Fruit fly (Drosophila melanogaster): ENCODE results near the gene CG32284.
A peak's percentile ranks its signal among the peaks of the same experiment; 100 is the strongest.

CG32284 gene

DNA sequence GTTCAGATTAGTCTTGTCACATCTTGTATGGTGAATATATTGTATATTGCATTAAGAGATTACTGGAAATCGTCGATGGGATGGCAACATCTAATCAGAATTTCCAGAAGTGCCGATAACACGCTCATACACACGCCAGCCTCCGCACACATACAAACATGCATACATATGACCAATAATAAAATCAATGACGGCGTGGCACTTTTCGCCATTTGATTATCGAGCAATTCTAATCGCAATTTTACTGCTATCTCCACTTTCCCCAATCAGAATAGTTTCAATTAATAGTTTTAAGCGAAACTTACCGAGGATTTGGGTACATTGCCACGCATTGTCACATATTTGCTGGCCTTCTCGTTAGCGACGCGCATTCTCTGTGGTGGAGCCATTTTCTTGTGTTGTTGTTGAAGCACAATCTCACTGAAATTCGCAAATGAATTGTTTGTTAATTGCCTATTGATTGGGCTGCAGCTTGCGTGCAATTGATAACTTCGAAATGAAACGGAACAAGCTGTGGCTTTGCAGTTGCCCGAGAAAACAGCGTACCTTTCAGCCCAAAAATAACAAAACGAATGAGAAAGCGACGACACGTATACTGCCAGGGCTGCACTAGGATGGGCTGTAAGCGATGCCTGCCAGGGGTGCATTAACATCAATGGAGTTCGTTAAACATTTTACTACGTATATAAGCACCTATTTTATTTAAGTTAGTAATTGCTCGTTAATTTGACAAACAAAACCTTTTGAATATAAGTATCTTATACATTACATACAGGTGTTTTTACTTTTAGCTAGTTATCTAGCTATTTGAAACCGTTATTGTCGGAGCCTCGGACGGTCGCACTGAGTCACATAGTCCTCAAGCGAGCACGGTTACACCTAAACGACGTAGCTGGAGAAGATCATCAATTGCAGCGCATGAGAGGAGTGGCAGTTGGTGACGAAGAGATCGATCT, 12.3 kb downstream of the CG32284 start, which contains the start of the genes CG32276 and gry (continued):
- peak; percentile 85 for TF ChIP-seq CG4424 (GFP tag; optimal IDR thresholded peaks at IDR 0.05)
- TF ChIP-seq CG11560 (tag; IDR thresholded peaks at IDR 0.05) = no peak
- peak; percentile 23; the same call in 1 of the 3 replicates for TF ChIP-seq CG14050 (GFP tag; IDR thresholded peaks at IDR 0.05)
- TF ChIP-seq zfh1 (GFP tag; IDR thresholded peaks at IDR 0.05) = peak; percentile 67; the same call in 2 of the 3 replicates
- TF ChIP-seq CG32767 (GFP tag; IDR thresholded peaks at IDR 0.05) = peak; percentile 64
- TF ChIP-seq lola (GFP tag; optimal IDR thresholded peaks at IDR 0.05) = peak in 1 of 3 experiments; percentile 71
- peak; percentile 73 for TF ChIP-seq CG34422 (GFP tag; IDR thresholded peaks at IDR 0.05)
- TF ChIP-seq CG3847 (GFP tag; IDR thresholded peaks at IDR 0.05) = peak; percentile 83
- TF ChIP-seq NC2β (GFP tag; optimal IDR thresholded peaks at IDR 0.05) = peak; percentile 84
- TF ChIP-seq h (optimal IDR thresholded peaks at IDR 0.05) = no peak
- peak; percentile 62 for TF ChIP-seq Poxn (GFP tag; IDR thresholded peaks at IDR 0.05)
- peak; percentile 67 for TF ChIP-seq CG1233 (GFP tag; optimal IDR thresholded peaks at IDR 0.05)
- peak; percentile 43; the same call in 1 of the 2 replicates for TF ChIP-seq CG10959 (GFP tag; IDR thresholded peaks at IDR 0.05)
- no peak for TF ChIP-seq Mrtf (GFP tag; IDR thresholded peaks at IDR 0.05)
- TF ChIP-seq CG13123 (GFP tag; optimal IDR thresholded peaks at IDR 0.05) = peak; percentile 54
- peak; percentile 73 for TF ChIP-seq NfI (GFP tag; optimal IDR thresholded peaks at IDR 0.05)
- peak; percentile 77 for TF ChIP-seq chn (GFP tag; optimal IDR thresholded peaks at IDR 0.05)
- TF ChIP-seq ftz-f1 (GFP tag; optimal IDR thresholded peaks at IDR 0.05) = peak; percentile 83
- TF ChIP-seq CG16813 (GFP tag; IDR thresholded peaks at IDR 0.05; ENCODE audit: partially characterized antibody) = peak; percentile 50; the same call in 2 of the 3 replicates
- peak; percentile 54 for TF ChIP-seq HLH3B (GFP tag; IDR thresholded peaks at IDR 0.05)
- TF ChIP-seq CG11247 (GFP tag; IDR thresholded peaks at IDR 0.05) = peak; percentile 54
- peak; percentile 67 for TF ChIP-seq CrebB (tag; optimal IDR thresholded peaks at IDR 0.05)
- peak; percentile 77 for TF ChIP-seq Sry-δ (GFP tag; optimal IDR thresholded peaks at IDR 0.05)
- TF ChIP-seq E2f2 (GFP tag; IDR thresholded peaks at IDR 0.05) = peak; percentile 53
- TF ChIP-seq CG6654 (GFP tag; optimal IDR thresholded peaks at IDR 0.05) = no peak
- no peak for TF ChIP-seq CG14860 (GFP tag; IDR thresholded peaks at IDR 0.05; ENCODE audit: partially characterized antibody)
- no peak for TF ChIP-seq CG8290 (GFP tag; optimal IDR thresholded peaks at IDR 0.05)
- TF ChIP-seq CG8290 (tag; optimal IDR thresholded peaks at IDR 0.05) = peak in 1 of 2 experiments; percentile 15
- TF ChIP-seq CG6854 (GFP tag; optimal IDR thresholded peaks at IDR 0.05) = peak; percentile 29
- TF ChIP-seq ara (GFP tag; IDR thresholded peaks at IDR 0.05) = peak; percentile 46; the same call in 1 of the 2 replicates
- TF ChIP-seq CG11398 (GFP tag; optimal IDR thresholded peaks at IDR 0.05) = no peak
- no peak for TF ChIP-seq gem (tag; optimal IDR thresholded peaks at IDR 0.05)
- no peak for TF ChIP-seq sna (GFP tag; IDR thresholded peaks at IDR 0.05; ENCODE audit: partially characterized antibody)
- TF ChIP-seq sqz (GFP tag; optimal IDR thresholded peaks at IDR 0.05) = no peak
- TF ChIP-seq Hand (GFP tag; optimal IDR thresholded peaks at IDR 0.05) = no peak
- TF ChIP-seq hkb (optimal IDR thresholded peaks at IDR 0.05) = peak; percentile 33
- peak; percentile 65 for TF ChIP-seq hkb (GFP tag; IDR thresholded peaks at IDR 0.05)
- peak; percentile 40 for TF ChIP-seq CG8281 (tag; optimal IDR thresholded peaks at IDR 0.05)
- TF ChIP-seq CG33557 (GFP tag; optimal IDR thresholded peaks at IDR 0.05) = peak; percentile 54
- peak; percentile 93 for TF ChIP-seq HmgZ (tag; optimal IDR thresholded peaks at IDR 0.05)
- peak; percentile 46 for TF ChIP-seq ssp (GFP tag; IDR thresholded peaks at IDR 0.05)
- no peak for TF ChIP-seq CG31365 (tag; optimal IDR thresholded peaks at IDR 0.05)
- no peak for TF ChIP-seq NC2α (GFP tag; optimal IDR thresholded peaks at IDR 0.05)
- no peak for TF ChIP-seq unc-4 (GFP tag; IDR thresholded peaks at IDR 0.05; ENCODE audit: partially characterized antibody)
- no peak for TF ChIP-seq bowl (GFP tag; IDR thresholded peaks at IDR 0.05)
- peak; percentile 55 for TF ChIP-seq Ssrp (tag; optimal IDR thresholded peaks at IDR 0.05)
- TF ChIP-seq Nf-YA (GFP tag; IDR thresholded peaks at IDR 0.05) = no peak
- peak; percentile 62; the same call in 1 of the 2 replicates for TF ChIP-seq sisA (GFP tag; IDR thresholded peaks at IDR 0.05)
- TF ChIP-seq CG15011 (GFP tag; optimal IDR thresholded peaks at IDR 0.05) = no peak
- peak; percentile 81 for TF ChIP-seq CG32532 (GFP tag; IDR thresholded peaks at IDR 0.05)

Measured in whole organism, embryonic.